Worm (Caenorhabditis elegans) whole organism, mixed stage, embryonic: ENCODE data around the gene zer-1.
A peak's percentile ranks its signal among the peaks of the same experiment; 100 is the strongest.

ENCODE experiments used
- M03D4.4 ChIP-seq: sonication (generic microtip); optimal IDR thresholded peaks from 2 replicates; lab custom pipeline; 2017; ENCODE audit warnings: mild to moderate bottlenecking, missing genetic modification characterization, missing compliant biosample characterization
- bed-3 ChIP-seq: fragments of 200-800 bp; sonication (Bioruptor generic); optimal IDR thresholded peaks from 3 replicates; lab custom pipeline; 2018; ENCODE audit warnings: mild to moderate bottlenecking, missing genetic modification characterization, moderate library complexity, missing compliant biosample characterization
- blmp-1 ChIP-seq: fragments of 150-350 bp; optimal IDR thresholded peaks from 2 replicates; lab custom pipeline; 2014; ENCODE audit warnings: missing biosample characterization, missing genetic modification characterization
- ceh-39 ChIP-seq: fragments of 150-350 bp; optimal IDR thresholded peaks from 2 replicates; lab custom pipeline; 2014; ENCODE audit warnings: missing biosample characterization, missing genetic modification characterization
- ceh-43 ChIP-seq: fragments of 200-800 bp; sonication (Bioruptor generic); optimal IDR thresholded peaks from 2 replicates; lab custom pipeline; 2018; ENCODE audit warnings: mild to moderate bottlenecking, missing genetic modification characterization, moderate library complexity, missing compliant biosample characterization
- ceh-83 ChIP-seq: fragments of 200-800 bp; sonication (Bioruptor generic); optimal IDR thresholded peaks from 2 replicates; lab custom pipeline; 2018; ENCODE audit warnings: mild to moderate bottlenecking, missing genetic modification characterization, missing compliant biosample characterization
- ces-1 ChIP-seq: fragments of 150-350 bp; optimal IDR thresholded peaks from 2 replicates; lab custom pipeline; 2014; ENCODE audit warnings: missing biosample characterization, missing genetic modification reagents, missing genetic modification characterization
- cnd-1 ChIP-seq: fragments of 200-800 bp; sonication (Bioruptor generic); optimal IDR thresholded peaks from 2 replicates; lab custom pipeline; 2018; ENCODE audit warnings: mild to moderate bottlenecking, missing genetic modification characterization, missing compliant biosample characterization
- drap-1 ChIP-seq: fragments of 200-800 bp; sonication (Bioruptor generic); optimal IDR thresholded peaks from 3 replicates; lab custom pipeline; 2018; ENCODE audit warnings: mild to moderate bottlenecking, missing genetic modification characterization, missing compliant biosample characterization
- elt-1 ChIP-seq: sonication (generic microtip); optimal IDR thresholded peaks from 2 replicates; lab custom pipeline; 2017; ENCODE audit warnings: missing genetic modification characterization, mild to moderate bottlenecking, missing compliant biosample characterization, antibody characterized with exemption, moderate library complexity, borderline replicate concordance; ENCODE audit not compliant: insufficient read depth
- elt-3 ChIP-seq: fragments of 150-350 bp; optimal IDR thresholded peaks from 2 replicates; lab custom pipeline; 2014; ENCODE audit warnings: missing biosample characterization, missing genetic modification characterization
- flh-1 ChIP-seq: fragments of 200-800 bp; sonication (Bioruptor generic); optimal IDR thresholded peaks from 2 replicates; lab custom pipeline; 2018; ENCODE audit warnings: mild to moderate bottlenecking, missing genetic modification characterization, moderate library complexity, missing compliant biosample characterization
- ham-2 ChIP-seq: fragments of 200-800 bp; sonication (Bioruptor generic); optimal IDR thresholded peaks from 2 replicates; lab custom pipeline; 2018; ENCODE audit warnings: mild to moderate bottlenecking, missing genetic modification characterization, missing compliant biosample characterization
- hlh-1 ChIP-seq: fragments of 150-350 bp; optimal IDR thresholded peaks from 2 replicates; lab custom pipeline; 2014; ENCODE audit warnings: missing biosample characterization, missing genetic modification reagents, missing genetic modification characterization
- lin-32 ChIP-seq: fragments of 200-800 bp; sonication (Bioruptor generic); optimal IDR thresholded peaks from 2 replicates; lab custom pipeline; 2018; ENCODE audit warnings: mild to moderate bottlenecking, missing genetic modification characterization, missing compliant biosample characterization
- lsy-2 ChIP-seq: fragments of 150-350 bp; optimal IDR thresholded peaks from 2 replicates; lab custom pipeline; 2014; ENCODE audit warnings: missing biosample characterization, missing genetic modification characterization
- mab-5 ChIP-seq: fragments of 150-350 bp; optimal IDR thresholded peaks from 2 replicates; lab custom pipeline; 2014; ENCODE audit warnings: missing biosample characterization, missing genetic modification characterization
- mep-1 ChIP-seq: fragments of 150-350 bp; optimal IDR thresholded peaks from 2 replicates; lab custom pipeline; 2017; ENCODE audit warnings: missing biosample characterization, missing genetic modification reagents, missing genetic modification characterization, inconsistent platforms
- nhr-2 ChIP-seq: fragments of 150-350 bp; optimal IDR thresholded peaks from 2 replicates; lab custom pipeline; 2014; ENCODE audit warnings: missing biosample characterization, missing genetic modification characterization
- nhr-28 ChIP-seq: fragments of 150-350 bp; optimal IDR thresholded peaks from 2 replicates; lab custom pipeline; 2014; ENCODE audit warnings: missing biosample characterization, missing genetic modification characterization
- nhr-76 ChIP-seq: sonication (generic microtip); optimal IDR thresholded peaks from 2 replicates; lab custom pipeline; 2017; ENCODE audit warnings: missing biosample characterization, missing genetic modification characterization
- pha-4 ChIP-seq: fragments of 150-350 bp; optimal IDR thresholded peaks from 2 replicates; lab custom pipeline; 2018; ENCODE audit warnings: missing biosample characterization, missing genetic modification reagents, missing genetic modification characterization
- snpc-4 ChIP-seq: fragments of 150-350 bp; optimal IDR thresholded peaks from 2 replicates; lab custom pipeline; 2014; ENCODE audit warnings: missing biosample characterization, missing genetic modification characterization
- sptf-1 ChIP-seq: sonication (generic microtip); optimal IDR thresholded peaks from 2 replicates; lab custom pipeline; 2017; ENCODE audit warnings: mild to moderate bottlenecking, missing genetic modification characterization, moderate library complexity, missing compliant biosample characterization
- unc-120 ChIP-seq: sonication (generic microtip); optimal IDR thresholded peaks from 2 replicates; lab custom pipeline; 2017; ENCODE audit warnings: missing genetic modification characterization, missing compliant biosample characterization; ENCODE audit not compliant: poor library complexity, severe bottlenecking
- unc-39 ChIP-seq: fragments of 150-350 bp; optimal IDR thresholded peaks from 2 replicates; lab custom pipeline; 2014; ENCODE audit warnings: missing biosample characterization, missing genetic modification characterization
- unc-62 ChIP-seq: fragments of 150-350 bp; optimal IDR thresholded peaks from 2 replicates; lab custom pipeline; 2014; ENCODE audit warnings: missing biosample characterization, missing genetic modification reagents, missing genetic modification characterization

The zer-1 gene

DNA sequence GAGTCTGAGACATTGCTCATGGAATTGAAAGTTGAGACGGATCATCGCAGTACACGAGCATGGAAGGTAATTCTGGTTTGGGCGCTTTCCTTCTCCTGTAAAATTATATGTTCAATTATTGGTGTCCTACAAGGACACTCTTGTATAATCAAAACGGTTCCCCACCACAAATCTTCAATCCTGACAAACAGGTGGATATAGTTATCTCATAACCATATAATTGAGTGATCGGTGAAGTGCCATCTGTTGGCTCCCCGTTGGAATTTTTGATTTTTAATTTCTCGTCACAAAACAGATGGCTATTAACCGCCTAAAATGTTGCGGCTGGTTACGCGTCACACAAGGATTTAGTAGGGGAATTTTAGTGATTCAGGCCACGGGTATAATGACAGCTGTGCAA, 17.7 kb downstream of the zer-1 start:
- TF ChIP-seq snpc-4 (tag; lab: Kevin White, UChicago) (no peak), lin-32 (GFP tag; lab: Kevin White, UChicago) (peak; percentile 69)

- TF ChIP-seq ces-1 (GFP tag; lab: Kevin White, UChicago) (peak; percentile 93), unc-62 (GFP tag; lab: Kevin White, UChicago) (no peak), M03D4.4 (no peak), unc-120 (tag; lab: Kevin White, UChicago) (no peak)
Observed at ce11 chrIII:861819-862356, 24.7 kb downstream of the zer-1 start, which contains the start of gene arx-4. Gene arx-4, plus strand, starts transcription at chrIII:862306.

DNA sequence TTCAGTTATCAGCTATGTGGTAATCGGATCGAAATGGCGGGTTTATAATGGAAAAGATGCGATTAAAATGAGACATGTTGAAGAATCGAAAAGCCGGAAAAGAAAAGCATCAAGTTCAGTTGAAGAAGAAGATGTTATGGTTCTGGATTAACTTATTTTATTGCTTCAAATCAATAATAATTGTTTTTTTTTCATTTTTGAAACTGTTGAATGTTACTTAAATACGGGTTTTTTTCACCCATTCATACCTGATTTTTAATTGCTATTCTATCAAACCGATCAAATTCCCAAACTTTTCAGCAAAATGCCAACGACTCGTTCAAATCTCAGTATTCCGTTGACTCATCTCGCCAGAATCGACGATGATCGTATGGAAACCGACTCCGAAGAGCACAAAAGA, 26.7 kb downstream of the zer-1 start, which contains the start of gene exos-4.2:
Gene exos-4.2, plus strand, starts transcription at position 301 of the 400 bp plus-strand sequence.
- TF ChIP-seq mab-5 (tag; lab: Kevin White, UChicago): no peak
- TF ChIP-seq flh-1 (GFP tag; lab: Kevin White, UChicago): no peak
- TF ChIP-seq sptf-1 (tag; lab: Kevin White, UChicago): no peak
- TF ChIP-seq snpc-4 (tag; lab: Kevin White, UChicago): no peak
- no peak for TF ChIP-seq nhr-28 (tag; lab: Kevin White, UChicago)

- no peak for TF ChIP-seq flh-1 (GFP tag; lab: Kevin White, UChicago)
- no peak for TF ChIP-seq sptf-1 (tag; lab: Kevin White, UChicago)
- TF ChIP-seq unc-120 (tag; lab: Kevin White, UChicago): no peak
- no peak for TF ChIP-seq mab-5 (tag; lab: Kevin White, UChicago)
- TF ChIP-seq elt-1 (tag; lab: Kevin White, UChicago): no peak
- no peak for TF ChIP-seq unc-39 (tag; lab: Kevin White, UChicago)
- no peak for TF ChIP-seq lsy-2 (tag; lab: Kevin White, UChicago)
- TF ChIP-seq drap-1 (GFP tag; lab: Kevin White, UChicago): no peak
- no peak for TF ChIP-seq ces-1 (GFP tag; lab: Kevin White, UChicago)
- TF ChIP-seq blmp-1 (tag; lab: Kevin White, UChicago): no peak
Observed at ce11 chrIII:856908-857307, 29.7 kb downstream of the zer-1 start.

DNA sequence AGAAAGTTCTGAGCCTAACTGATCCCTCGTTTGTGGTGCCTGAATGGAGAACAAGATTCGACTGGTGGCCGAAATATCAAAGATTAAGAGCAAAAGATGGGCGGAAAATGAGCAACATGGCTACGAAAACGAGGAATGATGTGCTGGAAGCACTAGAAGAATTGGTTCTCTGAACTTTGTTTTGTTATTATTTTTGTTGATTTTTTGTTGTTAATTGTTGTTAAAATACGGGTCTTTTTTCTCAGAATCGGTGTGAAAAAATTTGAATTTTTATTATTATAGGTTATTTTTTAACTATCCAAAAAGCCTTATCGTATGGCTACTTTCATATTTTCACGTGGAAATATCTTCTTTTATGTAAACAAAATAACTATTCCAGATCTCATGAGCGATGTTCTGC, 30.3 kb downstream of the zer-1 start, which contains the start of gene K02F3.12:
Gene K02F3.12, plus strand, starts transcription at position 301 of the 400 bp plus-strand sequence.
- TF ChIP-seq nhr-76 (tag; lab: Kevin White, UChicago) (no peak), unc-120 (tag; lab: Kevin White, UChicago) (no peak), pha-4 (no peak), hlh-1 (no peak), nhr-28 (tag; lab: Kevin White, UChicago) (no peak)
- TF ChIP-seq, all 35 proteins: peak for 0

DNA sequence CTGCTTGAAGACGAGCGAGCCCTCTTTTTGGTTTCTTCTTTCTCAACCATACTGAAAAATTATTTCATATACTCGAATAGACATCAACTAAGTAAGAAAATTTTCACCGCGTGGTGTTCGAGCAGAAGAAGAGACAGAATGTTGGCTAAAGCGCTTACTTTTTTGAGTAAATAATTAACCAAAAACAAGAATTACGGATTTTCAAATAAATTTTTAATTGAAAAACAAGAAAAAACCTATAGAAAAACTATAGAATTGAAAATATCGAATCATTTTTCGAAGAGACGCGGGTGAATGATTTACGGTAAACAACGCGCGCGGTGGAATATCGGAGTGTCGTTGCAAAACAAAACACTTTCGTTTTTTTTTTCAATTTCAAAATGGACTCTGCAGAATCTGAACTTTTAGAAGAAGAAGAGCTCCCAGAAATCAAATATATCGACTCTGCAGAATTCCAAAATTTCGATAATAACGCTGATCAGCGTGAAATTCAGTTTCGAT, 32.7 kb downstream of the zer-1 start, which contains the start of the genes rnp-5 and tag-51:
Gene rnp-5, minus strand, starts transcription at position 51 of the 501 bp plus-strand sequence.
Gene tag-51, plus strand, starts transcription at position 363 of the 501 bp plus-strand sequence.
- TF ChIP-seq cnd-1 (no peak), bed-3 (GFP tag; lab: Kevin White, UChicago) (no peak), blmp-1 (tag; lab: Kevin White, UChicago) (no peak), sptf-1 (tag; lab: Kevin White, UChicago) (no peak), M03D4.4 (no peak), ces-1 (GFP tag; lab: Kevin White, UChicago) (no peak), mab-5 (tag; lab: Kevin White, UChicago) (no peak), ceh-39 (tag; lab: Kevin White, UChicago) (peak; percentile 10)

DNA sequence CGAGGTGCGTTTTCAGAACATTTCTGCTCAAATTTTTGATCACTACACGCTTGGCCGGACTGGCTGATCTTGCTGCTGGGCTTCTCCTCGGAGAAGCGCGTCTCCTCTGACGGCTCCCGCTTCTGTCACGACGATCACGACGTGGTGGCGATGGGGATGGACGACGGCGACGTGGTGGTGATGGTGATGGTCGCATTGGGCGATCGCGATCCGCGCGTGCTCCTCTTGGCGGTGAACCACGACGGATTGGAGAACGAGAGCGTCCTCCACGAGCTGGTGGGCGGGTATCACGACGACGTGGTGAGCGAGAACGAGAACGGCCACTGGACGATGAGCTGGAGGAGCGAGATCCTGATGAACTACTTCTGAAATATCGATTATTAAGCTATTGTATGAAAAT, 33.2 kb downstream of the zer-1 start:
- no peak for TF ChIP-seq ham-2 (GFP tag; lab: Kevin White, UChicago)
- no peak for TF ChIP-seq snpc-4 (tag; lab: Kevin White, UChicago)
- TF ChIP-seq blmp-1 (tag; lab: Kevin White, UChicago): no peak
- no peak for TF ChIP-seq elt-3 (tag; lab: Kevin White, UChicago)
- no peak for TF ChIP-seq nhr-2 (tag; lab: Kevin White, UChicago)
- TF ChIP-seq bed-3 (GFP tag; lab: Kevin White, UChicago): no peak
- TF ChIP-seq ceh-83 (GFP tag; lab: Kevin White, UChicago): no peak
- TF ChIP-seq hlh-1: no peak
- no peak for TF ChIP-seq unc-39 (tag; lab: Kevin White, UChicago)
- TF ChIP-seq elt-1 (tag; lab: Kevin White, UChicago): no peak
- no peak for TF ChIP-seq flh-1 (GFP tag; lab: Kevin White, UChicago)
- no peak for TF ChIP-seq ceh-39 (tag; lab: Kevin White, UChicago)
- TF ChIP-seq nhr-76 (tag; lab: Kevin White, UChicago): no peak
- TF ChIP-seq ceh-43 (GFP tag; lab: Kevin White, UChicago): no peak
- TF ChIP-seq pha-4: no peak
- no peak for TF ChIP-seq mep-1 (tag; lab: Kevin White, UChicago)
